Fruit fly (Drosophila melanogaster) whole organism, embryonic: ENCODE results near the gene Mnn1.
A peak's percentile ranks its signal among the peaks of the same experiment; 100 is the strongest.

ENCODE experiments used
- CG10462 ChIP-seq: fragments of 200-800 bp; sonication (Bioruptor generic); optimal IDR thresholded peaks from 2 replicates; lab custom pipeline; 2016; ENCODE audit warnings: missing biosample characterization, missing genetic modification characterization
- CG11398 ChIP-seq: fragments of 200-800 bp; sonication (Bioruptor generic); optimal IDR thresholded peaks from 2 replicates; lab custom pipeline; 2016; ENCODE audit warnings: missing biosample characterization, missing genetic modification characterization
- CG11456 ChIP-seq: fragments of 200-800 bp; sonication (Bioruptor generic); IDR thresholded peaks from 3 replicates; pipeline ENCODE4 v1.3.6; 2022; ENCODE audit warnings: missing biosample characterization, missing genetic modification characterization
- CG12104 ChIP-seq: fragments of 200-800 bp; sonication (Bioruptor generic); optimal IDR thresholded peaks from 3 replicates; lab custom pipeline; 2016; ENCODE audit warnings: missing biosample characterization, missing genetic modification characterization
- CG12155 ChIP-seq: fragments of 200-800 bp; sonication (Bioruptor generic); optimal IDR thresholded peaks from 3 replicates; lab custom pipeline; 2016; ENCODE audit warnings: missing biosample characterization, missing genetic modification characterization
- CG12299 ChIP-seq: fragments of 200-800 bp; sonication (Bioruptor generic); optimal IDR thresholded peaks from 2 replicates; lab custom pipeline; 2018; ENCODE audit warnings: missing biosample characterization, mild to moderate bottlenecking, missing genetic modification characterization
- CG13424 ChIP-seq: fragments of 200-800 bp; sonication (Bioruptor generic); optimal IDR thresholded peaks from 2 replicates; lab custom pipeline; 2019; ENCODE audit warnings: missing biosample characterization, mild to moderate bottlenecking, missing genetic modification characterization, moderate library complexity
- CG13894 ChIP-seq: fragments of 200-800 bp; sonication (Bioruptor generic); optimal IDR thresholded peaks from 3 replicates; lab custom pipeline; 2018; ENCODE audit warnings: missing biosample characterization, mild to moderate bottlenecking, missing genetic modification characterization, moderate library complexity
- CG14014 ChIP-seq: fragments of 200-800 bp; sonication (Bioruptor generic); IDR thresholded peaks from 2 replicates; pipeline ENCODE4 v1.3.6; 2022; ENCODE audit warnings: missing biosample characterization, missing genetic modification characterization
- CG14441 ChIP-seq: fragments of 200-800 bp; sonication (Bioruptor generic); IDR thresholded peaks from 2 replicates; pipeline ENCODE4 v1.3.6; 2022; ENCODE audit warnings: missing biosample characterization, missing genetic modification characterization
- CG14667 ChIP-seq: fragments of 200-800 bp; sonication (Bioruptor generic); IDR thresholded peaks from 2 replicates; pipeline ENCODE4 v1.3.6; 2022; ENCODE audit warnings: missing biosample characterization, missing genetic modification characterization
- CG14860 ChIP-seq: fragments of 200-800 bp; sonication (Bioruptor generic); IDR thresholded peaks from 3 replicates; pipeline ENCODE4 v1.3.6; 2022; ENCODE audit warnings: missing biosample characterization, missing genetic modification characterization; ENCODE audit not compliant: partially characterized antibody
- CG15601 ChIP-seq: fragments of 200-800 bp; sonication (Bioruptor generic); optimal IDR thresholded peaks from 3 replicates; lab custom pipeline; 2019; ENCODE audit warnings: missing biosample characterization, mild to moderate bottlenecking, missing genetic modification characterization, moderate library complexity
- CG1603 ChIP-seq: fragments of 200-800 bp; sonication (Bioruptor generic); optimal IDR thresholded peaks from 2 replicates; lab custom pipeline; 2019; ENCODE audit warnings: missing biosample characterization, mild to moderate bottlenecking, missing genetic modification characterization, moderate library complexity
- CG18476 ChIP-seq: fragments of 200-800 bp; sonication (Bioruptor generic); optimal IDR thresholded peaks from 2 replicates; lab custom pipeline; 2016; ENCODE audit warnings: missing biosample characterization, mild to moderate bottlenecking, missing genetic modification characterization
- CG31224 ChIP-seq: fragments of 200-800 bp; sonication (Bioruptor generic); IDR thresholded peaks from 2 replicates; pipeline ENCODE4 v1.3.6; 2022; ENCODE audit warnings: missing biosample characterization, missing genetic modification characterization
- CG31365 ChIP-seq: fragments of 200-800 bp; sonication (Bioruptor generic); optimal IDR thresholded peaks from 2 replicates; lab custom pipeline; 2018; ENCODE audit warnings: missing biosample characterization, mild to moderate bottlenecking, missing genetic modification characterization
- CG3163 ChIP-seq: fragments of 200-800 bp; sonication (Bioruptor generic); optimal IDR thresholded peaks from 3 replicates; lab custom pipeline; 2016; ENCODE audit warnings: missing biosample characterization, missing genetic modification characterization
- CG7357 ChIP-seq: fragments of 200-800 bp; sonication (Bioruptor generic); IDR thresholded peaks from 3 replicates; pipeline ENCODE4 v1.3.6; 2022; ENCODE audit warnings: missing biosample characterization, missing genetic modification characterization
- Camta ChIP-seq: fragments of 200-800 bp; sonication (Bioruptor generic); optimal IDR thresholded peaks from 2 replicates; lab custom pipeline; 2016; ENCODE audit warnings: missing biosample characterization, missing genetic modification characterization
- Dbx ChIP-seq: fragments of 200-800 bp; sonication (Bioruptor generic); IDR thresholded peaks from 3 replicates; pipeline ENCODE4 v1.3.6; 2022; ENCODE audit warnings: missing biosample characterization, missing genetic modification characterization
- Doc2 ChIP-seq: fragments of 200-800 bp; sonication (Bioruptor generic); IDR thresholded peaks from 2 replicates; pipeline ENCODE4 v1.3.6; 2022; ENCODE audit warnings: missing biosample characterization, missing genetic modification characterization
- Eip74EF ChIP-seq, 2 experiments: fragments of 200-800 bp in 1 of 2; fragments of >200 bp in 1 of 2; sonication (Bioruptor generic) in 1 of 2; optimal IDR thresholded peaks; 2 replicates each; lab custom pipeline; 2017 to 2019; ENCODE audit warnings: missing biosample characterization in 2 of 2, missing genetic modification characterization in 2 of 2, mild to moderate bottlenecking in 1 of 2, moderate library complexity in 1 of 2
- GATAe ChIP-seq: fragments of 200-800 bp; sonication (Bioruptor generic); conservative IDR thresholded peaks from 2 replicates; pipeline ENCODE4 v1.3.6; 2022; ENCODE audit warnings: missing biosample characterization, missing genetic modification characterization
- HLHmδ ChIP-seq: fragments of 200-800 bp; sonication (Bioruptor generic); optimal IDR thresholded peaks from 2 replicates; lab custom pipeline; 2018; ENCODE audit warnings: missing biosample characterization, mild to moderate bottlenecking, missing genetic modification characterization, moderate library complexity
- HmgZ ChIP-seq: fragments of 200-800 bp; sonication (Bioruptor generic); optimal IDR thresholded peaks from 2 replicates; lab custom pipeline; 2018; ENCODE audit warnings: missing biosample characterization, mild to moderate bottlenecking, missing genetic modification characterization
- Rfx ChIP-seq: fragments of 200-800 bp; sonication (Bioruptor generic); IDR thresholded peaks from 2 replicates; pipeline ENCODE4 v1.3.6; 2022; ENCODE audit warnings: missing biosample characterization, missing genetic modification characterization
- Sin3A ChIP-seq: fragments of >200 bp; optimal IDR thresholded peaks from 2 replicates; lab custom pipeline; 2018
- Sry-β ChIP-seq: fragments of 200-800 bp; sonication (Bioruptor generic); optimal IDR thresholded peaks from 2 replicates; lab custom pipeline; 2018; ENCODE audit warnings: missing biosample characterization, mild to moderate bottlenecking, missing genetic modification characterization, moderate library complexity
- Usf ChIP-seq: fragments of 200-800 bp; sonication (Bioruptor generic); optimal IDR thresholded peaks from 2 replicates; lab custom pipeline; 2017; ENCODE audit warnings: missing genotype, missing biosample characterization, missing genetic modification characterization
- YL-1 ChIP-seq: fragments of 200-800 bp; sonication (Bioruptor generic); optimal IDR thresholded peaks from 3 replicates; lab custom pipeline; 2017; ENCODE audit warnings: missing biosample characterization, mild to moderate bottlenecking, missing genetic modification characterization
- br ChIP-seq: fragments of >200 bp; optimal IDR thresholded peaks from 2 replicates; lab custom pipeline; 2017
- corto ChIP-seq: fragments of 200-800 bp; sonication (Bioruptor generic); optimal IDR thresholded peaks from 2 replicates; lab custom pipeline; 2016; ENCODE audit warnings: missing biosample characterization, mild to moderate bottlenecking, missing genetic modification characterization, moderate library complexity
- crc ChIP-seq: fragments of 200-800 bp; sonication (Bioruptor generic); optimal IDR thresholded peaks from 2 replicates; lab custom pipeline; 2016; ENCODE audit warnings: missing biosample characterization, missing genetic modification characterization
- crol ChIP-seq: fragments of 200-800 bp; sonication (Bioruptor generic); IDR thresholded peaks from 2 replicates; pipeline ENCODE4 v1.3.6; 2022; ENCODE audit warnings: missing biosample characterization, missing genetic modification characterization
- disco-r ChIP-seq: fragments of 200-800 bp; sonication (Bioruptor generic); optimal IDR thresholded peaks from 2 replicates; lab custom pipeline; 2016; ENCODE audit warnings: missing biosample characterization, missing genetic modification characterization
- grn ChIP-seq: fragments of 200-800 bp; sonication (Bioruptor generic); optimal IDR thresholded peaks from 3 replicates; lab custom pipeline; 2017; ENCODE audit warnings: missing biosample characterization, missing genetic modification characterization
- hkb ChIP-seq, 2 experiments: fragments of 200-800 bp in 1 of 2; fragments of >200 bp in 1 of 2; sonication (Bioruptor generic) in 1 of 2; IDR thresholded peaks in 1 of 2; optimal IDR thresholded peaks in 1 of 2; 2 replicates each; pipeline versions ENCODE4 v1.3.6 to Lab custom; 2017 to 2022; ENCODE audit warnings: missing biosample characterization in 1 of 2, missing genetic modification characterization in 1 of 2
- hth ChIP-seq: fragments of >200 bp; optimal IDR thresholded peaks from 2 replicates; lab custom pipeline; 2017; ENCODE audit warnings: inconsistent platforms
- inv ChIP-seq: fragments of 200-800 bp; sonication (Bioruptor generic); IDR thresholded peaks from 2 replicates; pipeline ENCODE4 v1.3.6; 2022; ENCODE audit warnings: missing biosample characterization, missing genetic modification characterization; ENCODE audit not compliant: partially characterized antibody
- klu ChIP-seq: fragments of 200-800 bp; sonication (Bioruptor generic); IDR thresholded peaks from 2 replicates; pipeline ENCODE4 v1.3.6; 2022; ENCODE audit warnings: missing biosample characterization, missing genetic modification characterization
- kni ChIP-seq: fragments of 200-800 bp; sonication (Bioruptor generic); optimal IDR thresholded peaks from 3 replicates; lab custom pipeline; 2017; ENCODE audit warnings: mild to moderate bottlenecking, missing biosample characterization, missing genetic modification reagents, missing genetic modification characterization
- lola ChIP-seq, 3 experiments: fragments of >200 bp in 2 of 3; fragments of 200-800 bp in 1 of 3; sonication (Bioruptor generic) in 1 of 3; optimal IDR thresholded peaks; 2 replicates each; lab custom pipeline; 2017 to 2019; ENCODE audit warnings: missing biosample characterization in 3 of 3, missing genetic modification characterization in 3 of 3, mild to moderate bottlenecking in 1 of 3, moderate library complexity in 1 of 3
- peb ChIP-seq: fragments of 200-800 bp; sonication (Bioruptor generic); IDR thresholded peaks from 2 replicates; pipeline ENCODE4 v1.3.6; 2022; ENCODE audit warnings: missing biosample characterization, missing genetic modification characterization
- phol ChIP-seq: fragments of 200-800 bp; sonication (Bioruptor generic); optimal IDR thresholded peaks from 3 replicates; lab custom pipeline; 2018; ENCODE audit warnings: missing biosample characterization, mild to moderate bottlenecking, missing genetic modification characterization, moderate library complexity
- slou ChIP-seq: fragments of 200-800 bp; sonication (Bioruptor generic); optimal IDR thresholded peaks from 3 replicates; lab custom pipeline; 2016; ENCODE audit warnings: missing biosample characterization, missing genetic modification characterization
- stc ChIP-seq: fragments of 200-800 bp; sonication (Bioruptor generic); IDR thresholded peaks from 2 replicates; pipeline ENCODE4 v1.3.6; 2022; ENCODE audit warnings: missing biosample characterization, missing genetic modification characterization
- tna ChIP-seq: fragments of 200-800 bp; sonication (Bioruptor generic); IDR thresholded peaks from 2 replicates; pipeline ENCODE4 v1.3.6; 2022; ENCODE audit warnings: missing biosample characterization, missing genetic modification characterization; ENCODE audit not compliant: partially characterized antibody
- trem ChIP-seq: fragments of 200-800 bp; optimal IDR thresholded peaks from 3 replicates; lab custom pipeline; 2019; ENCODE audit warnings: missing biosample characterization, mild to moderate bottlenecking, missing genetic modification characterization, moderate library complexity

Mnn1 gene

DNA sequence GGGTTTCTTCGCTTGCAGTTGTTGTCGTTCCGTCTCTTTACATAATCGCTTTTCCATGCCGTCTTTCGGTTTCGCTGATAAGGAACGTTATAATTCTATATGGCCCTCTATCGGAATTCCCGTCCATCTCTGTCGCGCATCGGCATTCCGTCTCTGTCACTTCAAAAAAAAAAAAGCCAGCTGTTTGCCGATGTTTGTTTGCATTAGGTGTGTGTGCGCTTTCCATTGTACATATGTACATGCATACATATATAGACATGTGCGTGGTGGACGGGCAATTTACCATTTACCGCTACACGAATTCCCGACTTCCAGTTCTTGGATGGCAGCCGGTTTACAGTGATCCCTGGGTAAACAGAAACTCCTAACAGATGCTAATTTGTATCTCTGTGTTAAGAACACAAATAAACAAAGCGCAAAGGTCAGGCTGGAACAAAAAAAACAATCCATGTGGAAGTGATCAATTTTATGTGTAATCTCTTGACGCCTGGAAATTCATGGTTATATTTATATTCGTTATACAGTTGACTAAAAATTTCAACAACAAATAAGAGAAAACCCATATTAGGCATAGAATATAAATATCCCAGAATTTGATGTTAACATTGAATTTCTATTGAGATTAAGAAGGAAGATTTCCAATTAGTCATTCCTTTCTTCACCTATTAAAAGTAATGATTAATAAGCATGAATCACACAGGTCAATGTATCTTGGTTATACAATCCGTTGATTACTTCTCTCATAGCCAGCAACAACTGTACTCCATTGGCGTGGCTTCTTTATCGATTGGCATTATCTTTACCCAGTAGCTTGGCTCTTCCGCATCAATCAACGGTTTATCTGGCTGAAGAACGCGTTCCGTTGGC lies 12.8 kb upstream of the Mnn1 start (continued):
- TF ChIP-seq Camta (GFP tag; lab: Kevin White, UChicago) (no peak), Doc2 (no peak), CG13894 (tag; lab: Kevin White, UChicago) (no peak), HmgZ (no peak), tna (GFP tag; lab: Robert Waterston, UW) (no peak), CG13424 (tag; lab: Kevin White, UChicago) (peak; percentile 21), CG14441 (GFP tag; lab: Robert Waterston, UW) (no peak), Usf (GFP tag; lab: Kevin White, UChicago) (no peak), inv (GFP tag; lab: Robert Waterston, UW) (no peak), Dbx (GFP tag; lab: Robert Waterston, UW) (no peak), stc (GFP tag; lab: Robert Waterston, UW) (no peak), hkb (optimal IDR thresholded peaks at IDR 0.05; lab: Kevin White, UChicago) (no peak), hkb (GFP tag; IDR thresholded peaks at IDR 0.05; lab: Robert Waterston, UW) (peak; percentile 52; the same call in 1 of the 2 replicates), CG14014 (GFP tag; lab: Robert Waterston, UW) (no peak), klu (no peak), CG31224 (GFP tag; lab: Robert Waterston, UW) (no peak), Rfx (GFP tag; lab: Robert Waterston, UW) (peak; percentile 40; the same call in 1 of the 2 replicates), CG31365 (tag; lab: Kevin White, UChicago) (no peak), peb (GFP tag; lab: Robert Waterston, UW) (no peak), HLHmδ (peak; percentile 57), CG3163 (GFP tag; lab: Kevin White, UChicago) (peak; percentile 20), hth (lab: Kevin White, UChicago) (no peak), CG11398 (peak; percentile 37), Sin3A (lab: Kevin White, UChicago) (no peak), br (lab: Kevin White, UChicago) (no peak), grn (GFP tag; lab: Kevin White, UChicago) (peak; percentile 25), crc (GFP tag; lab: Kevin White, UChicago) (no peak), CG18476 (GFP tag; lab: Kevin White, UChicago) (peak; percentile 7), CG10462 (GFP tag; lab: Kevin White, UChicago) (peak; percentile 40), CG1603 (tag; lab: Kevin White, UChicago) (peak; percentile 44), disco-r (GFP tag; lab: Kevin White, UChicago) (no peak), CG14667 (GFP tag; lab: Robert Waterston, UW) (no peak), corto (GFP tag; lab: Kevin White, UChicago) (no peak), crol (GFP tag; lab: Robert Waterston, UW) (no peak), lola (GFP tag; optimal IDR thresholded peaks at IDR 0.05; lab: Kevin White, UChicago) (peak in 1 of 3 experiments; percentile 45), Sry-β (GFP tag; lab: Kevin White, UChicago) (no peak), phol (peak; percentile 36), CG15601 (tag; lab: Kevin White, UChicago) (peak; percentile 61), CG11456 (no peak), CG12104 (GFP tag; lab: Kevin White, UChicago) (no peak), YL-1 (GFP tag; lab: Kevin White, UChicago) (peak; percentile 31), CG12155 (GFP tag; lab: Kevin White, UChicago) (no peak), kni (peak; percentile 60), Eip74EF (GFP tag; optimal IDR thresholded peaks at IDR 0.05; lab: Kevin White, UChicago) (no peak), CG14860 (GFP tag; lab: Robert Waterston, UW) (no peak), CG12299 (tag; lab: Kevin White, UChicago) (peak; percentile 41), CG7357 (GFP tag; lab: Robert Waterston, UW) (no peak; the same call in 2 of the 3 replicates), trem (tag; lab: Kevin White, UChicago) (no peak), slou (GFP tag; lab: Kevin White, UChicago) (no peak), GATAe (GFP tag; lab: Robert Waterston, UW) (no peak)
